In genomic region chr3L:12749567-12750535, dm6 we compare ENCODE assay signal across 5 fruit fly cellular contexts.
TF ChIP-seq lines count a peak whose summit lies in the region.

Gene Klc (minus strand): TSS chr3L:12750056.
Gene CG10984 (plus strand): TSS chr3L:12750119.

- no peak for TF ChIP-seq CTCF in whole organism, embryonic (GFP tag; optimal IDR thresholded peaks at IDR 0.05; lab: Kevin White, UChicago)

TF ChIP-seq in whole organism, adult, 20 proteins besides CTCF, POLR2A, EP300 and RAD21 (continues in another document):
- TF ChIP-seq CG12768 (GFP tag; optimal IDR thresholded peaks at IDR 0.05; lab: Kevin White, UChicago): no peak
- TF ChIP-seq CG7101 (tag; optimal IDR thresholded peaks at IDR 0.05; lab: Kevin White, UChicago): peak; percentile 2
- TF ChIP-seq ovo (GFP tag; optimal IDR thresholded peaks at IDR 0.05; lab: Kevin White, UChicago): no peak
- no peak for TF ChIP-seq cic (GFP tag; optimal IDR thresholded peaks at IDR 0.05; lab: Kevin White, UChicago)
- no peak for TF ChIP-seq Clk (GFP tag; optimal IDR thresholded peaks at IDR 0.05; lab: Kevin White, UChicago)
- peak; percentile 57 for TF ChIP-seq CG14711 (tag; optimal IDR thresholded peaks at IDR 0.05; lab: Kevin White, UChicago)
- TF ChIP-seq Crg-1 (GFP tag; optimal IDR thresholded peaks at IDR 0.05; lab: Kevin White, UChicago): no peak
- TF ChIP-seq CG1620 (GFP tag; optimal IDR thresholded peaks at IDR 0.05; lab: Kevin White, UChicago): no peak
- TF ChIP-seq Mnt (GFP tag; optimal IDR thresholded peaks at IDR 0.05; lab: Kevin White, UChicago): no peak
- peak; percentile 43 for TF ChIP-seq bab1 (GFP tag; optimal IDR thresholded peaks at IDR 0.05; lab: Kevin White, UChicago)
- peak; percentile 37 for TF ChIP-seq CG7045 (GFP tag; optimal IDR thresholded peaks at IDR 0.05; lab: Kevin White, UChicago)
- TF ChIP-seq pad (GFP tag; optimal IDR thresholded peaks at IDR 0.05; lab: Kevin White, UChicago): no peak
- TF ChIP-seq cnc (optimal IDR thresholded peaks at IDR 0.05; lab: Kevin White, UChicago): no peak
- no peak for TF ChIP-seq kay (GFP tag; lab: Kevin White, UChicago; ENCODE audit: borderline replicate concordance)
- TF ChIP-seq CG11617 (GFP tag; optimal IDR thresholded peaks at IDR 0.05; lab: Kevin White, UChicago): no peak
- TF ChIP-seq toe (GFP tag; optimal IDR thresholded peaks at IDR 0.05; lab: Kevin White, UChicago): no peak
- TF ChIP-seq CG33017 (tag; optimal IDR thresholded peaks at IDR 0.05; lab: Kevin White, UChicago): no peak
- no peak for TF ChIP-seq Hr96 (GFP tag; optimal IDR thresholded peaks at IDR 0.05; lab: Kevin White, UChicago)
- TF ChIP-seq CG5204 (GFP tag; optimal IDR thresholded peaks at IDR 0.05; lab: Kevin White, UChicago): no peak

TF ChIP-seq in whole organism, embryonic, 481 proteins besides CTCF, POLR2A, EP300 and RAD21 (continues in another document):
- TF ChIP-seq ro (GFP tag; IDR thresholded peaks at IDR 0.05; lab: Robert Waterston, UW) (no peak), run (tag; optimal IDR thresholded peaks at IDR 0.05; lab: Kevin White, UChicago) (no peak), CG6654 (GFP tag; optimal IDR thresholded peaks at IDR 0.05; lab: Kevin White, UChicago) (peak; percentile 39), HmgD (GFP tag; optimal IDR thresholded peaks at IDR 0.05; lab: Kevin White, UChicago) (no peak), ranshi (GFP tag; IDR thresholded peaks at IDR 0.05; lab: Robert Waterston, UW) (peak; percentile 70; the same call in 1 of the 2 replicates), Camta (GFP tag; optimal IDR thresholded peaks at IDR 0.05; lab: Kevin White, UChicago) (peak; percentile 63), dati (GFP tag; IDR thresholded peaks at IDR 0.05; lab: Robert Waterston, UW) (peak; percentile 62; the same call in 1 of the 2 replicates), ind (GFP tag; optimal IDR thresholded peaks at IDR 0.05; lab: Kevin White, UChicago) (peak; percentile 64), Oaz (GFP tag; IDR thresholded peaks at IDR 0.05; lab: Robert Waterston, UW) (peak; percentile 45; the same call in 1 of the 2 replicates), CG31388 (GFP tag; optimal IDR thresholded peaks at IDR 0.05; lab: Kevin White, UChicago) (no peak), CG17612 (GFP tag; IDR thresholded peaks at IDR 0.05; lab: Robert Waterston, UW) (no peak), CG8388 (GFP tag; optimal IDR thresholded peaks at IDR 0.05; lab: Kevin White, UChicago) (peak; percentile 66), CG8359 (GFP tag; optimal IDR thresholded peaks at IDR 0.05; lab: Kevin White, UChicago; ENCODE audit: borderline replicate concordance) (no peak), CG14965 (GFP tag; optimal IDR thresholded peaks at IDR 0.05; lab: Kevin White, UChicago; ENCODE audit: borderline replicate concordance) (no peak), gcm2 (GFP tag; optimal IDR thresholded peaks at IDR 0.05; lab: Kevin White, UChicago) (no peak), Neu2 (GFP tag; optimal IDR thresholded peaks at IDR 0.05; lab: Kevin White, UChicago; ENCODE audit: borderline replicate concordance) (no peak), chif (GFP tag; optimal IDR thresholded peaks at IDR 0.05; lab: Kevin White, UChicago) (no peak), pita (GFP tag; optimal IDR thresholded peaks at IDR 0.05; lab: Kevin White, UChicago) (no peak)

TF ChIP-seq in whole organism, prepupa, 60 proteins besides CTCF, POLR2A, EP300 and RAD21 (continues in another document):
- TF ChIP-seq Eip93F (GFP tag; optimal IDR thresholded peaks at IDR 0.05; lab: Kevin White, UChicago): peak; percentile 39
- peak; percentile 86 for TF ChIP-seq esn (GFP tag; optimal IDR thresholded peaks at IDR 0.05; lab: Kevin White, UChicago)
- TF ChIP-seq Sox15 (GFP tag; optimal IDR thresholded peaks at IDR 0.05; lab: Kevin White, UChicago): peak; percentile 68
- no peak; the same call in 1 of the 3 replicates for TF ChIP-seq CG8119 (GFP tag; IDR thresholded peaks at IDR 0.05; lab: Robert Waterston, UW)
- TF ChIP-seq CG11762 (GFP tag; optimal IDR thresholded peaks at IDR 0.05; lab: Kevin White, UChicago; ENCODE audit: insufficient read depth): peak; percentile 80
- peak; percentile 91 for TF ChIP-seq Lpt (GFP tag; optimal IDR thresholded peaks at IDR 0.05; lab: Kevin White, UChicago)
- peak; percentile 82 for TF ChIP-seq fd85E (GFP tag; optimal IDR thresholded peaks at IDR 0.05; lab: Kevin White, UChicago)
- peak; percentile 85 for TF ChIP-seq CG10631 (GFP tag; optimal IDR thresholded peaks at IDR 0.05; lab: Kevin White, UChicago)
- TF ChIP-seq CG6163 (GFP tag; IDR thresholded peaks at IDR 0.05; lab: Robert Waterston, UW): no peak
- no peak for TF ChIP-seq CG6808 (GFP tag; optimal IDR thresholded peaks at IDR 0.05; lab: Kevin White, UChicago)
- TF ChIP-seq Blimp-1 (GFP tag; optimal IDR thresholded peaks at IDR 0.05; lab: Kevin White, UChicago): no peak
- no peak for TF ChIP-seq eg (GFP tag; IDR thresholded peaks at IDR 0.05; lab: Robert Waterston, UW)
- TF ChIP-seq CG16779 (tag; optimal IDR thresholded peaks at IDR 0.05; lab: Kevin White, UChicago): no peak
- no peak for TF ChIP-seq salr (GFP tag; optimal IDR thresholded peaks at IDR 0.05; lab: Kevin White, UChicago)
- no peak for TF ChIP-seq spab (GFP tag; optimal IDR thresholded peaks at IDR 0.05; lab: Kevin White, UChicago)
- TF ChIP-seq ss (GFP tag; optimal IDR thresholded peaks at IDR 0.05; lab: Kevin White, UChicago): no peak
- TF ChIP-seq CG8632 (GFP tag; optimal IDR thresholded peaks at IDR 0.05; lab: Kevin White, UChicago): peak; percentile 68
- TF ChIP-seq Hr4 (GFP tag; optimal IDR thresholded peaks at IDR 0.05; lab: Kevin White, UChicago): peak; percentile 96
- peak; percentile 95 for TF ChIP-seq CG32006 (GFP tag; optimal IDR thresholded peaks at IDR 0.05; lab: Kevin White, UChicago)

TF ChIP-seq in whole organism, pupa, 21 proteins besides CTCF, POLR2A, EP300 and RAD21:
- TF ChIP-seq CG15710 (tag; optimal IDR thresholded peaks at IDR 0.05; lab: Kevin White, UChicago) (peak; percentile 80), CG32121 (GFP tag; IDR thresholded peaks at IDR 0.05; lab: Robert Waterston, UW) (peak; percentile 93), Pif1A (GFP tag; optimal IDR thresholded peaks at IDR 0.05; lab: Kevin White, UChicago) (peak; percentile 90), D1 (tag; optimal IDR thresholded peaks at IDR 0.05; lab: Kevin White, UChicago) (no peak), CG9948 (tag; optimal IDR thresholded peaks at IDR 0.05; lab: Kevin White, UChicago) (peak; percentile 71), rn (GFP tag; IDR thresholded peaks at IDR 0.05; lab: Robert Waterston, UW) (peak; percentile 84), gl (tag; optimal IDR thresholded peaks at IDR 0.05; lab: Kevin White, UChicago) (peak; percentile 54), CG4496 (GFP tag; IDR thresholded peaks at IDR 0.05; lab: Robert Waterston, UW) (peak; percentile 97), CG14655 (GFP tag; optimal IDR thresholded peaks at IDR 0.05; lab: Kevin White, UChicago) (no peak), CG8159 (tag; optimal IDR thresholded peaks at IDR 0.05; lab: Kevin White, UChicago) (peak; percentile 87), CG13204 (GFP tag; optimal IDR thresholded peaks at IDR 0.05; lab: Kevin White, UChicago) (no peak), CG17806 (tag; optimal IDR thresholded peaks at IDR 0.05; lab: Kevin White, UChicago) (peak; percentile 85), CG8301 (tag; optimal IDR thresholded peaks at IDR 0.05; lab: Kevin White, UChicago) (peak; percentile 87), EcR (GFP tag; optimal IDR thresholded peaks at IDR 0.05; lab: Kevin White, UChicago) (no peak), Pif1B (GFP tag; optimal IDR thresholded peaks at IDR 0.05; lab: Kevin White, UChicago) (peak; percentile 93), CG12605 (GFP tag; IDR thresholded peaks at IDR 0.05; lab: Robert Waterston, UW) (no peak), Snoo (tag; optimal IDR thresholded peaks at IDR 0.05; lab: Kevin White, UChicago) (peak; percentile 65), Ets98B (GFP tag; IDR thresholded peaks at IDR 0.05; lab: Robert Waterston, UW) (peak; percentile 96)
TF ChIP-seq in whole organism, pupa: peak in this region for 13.

TF ChIP-seq in whole organism, wandering third instar larva, 38 proteins besides CTCF, POLR2A, EP300 and RAD21 (continues in another document):
- TF ChIP-seq br (GFP tag; optimal IDR thresholded peaks at IDR 0.05; lab: Kevin White, UChicago): no peak
- no peak for TF ChIP-seq HLH106 (tag; optimal IDR thresholded peaks at IDR 0.05; lab: Kevin White, UChicago)
- peak; percentile 55 for TF ChIP-seq sage (GFP tag; optimal IDR thresholded peaks at IDR 0.05; lab: Kevin White, UChicago)
- TF ChIP-seq ey (GFP tag; optimal IDR thresholded peaks at IDR 0.05; lab: Kevin White, UChicago): peak; percentile 82
- TF ChIP-seq Abd-B (GFP tag; optimal IDR thresholded peaks at IDR 0.05; lab: Kevin White, UChicago): no peak
- peak; percentile 40 for TF ChIP-seq Jra (GFP tag; optimal IDR thresholded peaks at IDR 0.05; lab: Kevin White, UChicago)
- TF ChIP-seq sv (GFP tag; optimal IDR thresholded peaks at IDR 0.05; lab: Kevin White, UChicago): peak; percentile 17
- no peak for TF ChIP-seq jim (GFP tag; optimal IDR thresholded peaks at IDR 0.05; lab: Kevin White, UChicago)
- TF ChIP-seq Sp1 (GFP tag; optimal IDR thresholded peaks at IDR 0.05; lab: Kevin White, UChicago): no peak
- TF ChIP-seq Hr83 (GFP tag; optimal IDR thresholded peaks at IDR 0.05; lab: Kevin White, UChicago; ENCODE audit: poor library complexity, severe bottlenecking): no peak
- TF ChIP-seq Mio (GFP tag; optimal IDR thresholded peaks at IDR 0.05; lab: Kevin White, UChicago): no peak
- peak; percentile 69 for TF ChIP-seq OdsH (GFP tag; optimal IDR thresholded peaks at IDR 0.05; lab: Kevin White, UChicago)
- no peak for TF ChIP-seq Vsx2 (GFP tag; optimal IDR thresholded peaks at IDR 0.05; lab: Kevin White, UChicago; ENCODE audit: partially characterized antibody)
- TF ChIP-seq dmrt93B (GFP tag; optimal IDR thresholded peaks at IDR 0.05; lab: Kevin White, UChicago): no peak
- TF ChIP-seq Dfd (GFP tag; optimal IDR thresholded peaks at IDR 0.05; lab: Kevin White, UChicago): no peak
- TF ChIP-seq dsf (GFP tag; optimal IDR thresholded peaks at IDR 0.05; lab: Kevin White, UChicago; ENCODE audit: borderline replicate concordance): no peak
- no peak for TF ChIP-seq Myc (optimal IDR thresholded peaks at IDR 0.05; lab: Kevin White, UChicago)
- no peak for TF ChIP-seq Rel (GFP tag; optimal IDR thresholded peaks at IDR 0.05; lab: Kevin White, UChicago)
- no peak for TF ChIP-seq Rel (tag; optimal IDR thresholded peaks at IDR 0.05; lab: Kevin White, UChicago)
- peak; percentile 12 for TF ChIP-seq brk (GFP tag; optimal IDR thresholded peaks at IDR 0.05; lab: Kevin White, UChicago)
- no peak for TF ChIP-seq CG9705 (GFP tag; optimal IDR thresholded peaks at IDR 0.05; lab: Kevin White, UChicago)
- no peak for TF ChIP-seq GATAd (GFP tag; optimal IDR thresholded peaks at IDR 0.05; lab: Kevin White, UChicago)
- TF ChIP-seq psq (GFP tag; optimal IDR thresholded peaks at IDR 0.05; lab: Kevin White, UChicago): peak; percentile 55
- peak; percentile 17 for TF ChIP-seq CG32264 (GFP tag; optimal IDR thresholded peaks at IDR 0.05; lab: Kevin White, UChicago)
- no peak for TF ChIP-seq fru (GFP tag; optimal IDR thresholded peaks at IDR 0.05; lab: Kevin White, UChicago)
- TF ChIP-seq Hr78 (GFP tag; optimal IDR thresholded peaks at IDR 0.05; lab: Kevin White, UChicago): no peak
- no peak for TF ChIP-seq lola (GFP tag; optimal IDR thresholded peaks at IDR 0.05; lab: Kevin White, UChicago)
